Worm (Caenorhabditis elegans): ENCODE results near the gene C04G2.5.

The C04G2.5 gene

DNA sequence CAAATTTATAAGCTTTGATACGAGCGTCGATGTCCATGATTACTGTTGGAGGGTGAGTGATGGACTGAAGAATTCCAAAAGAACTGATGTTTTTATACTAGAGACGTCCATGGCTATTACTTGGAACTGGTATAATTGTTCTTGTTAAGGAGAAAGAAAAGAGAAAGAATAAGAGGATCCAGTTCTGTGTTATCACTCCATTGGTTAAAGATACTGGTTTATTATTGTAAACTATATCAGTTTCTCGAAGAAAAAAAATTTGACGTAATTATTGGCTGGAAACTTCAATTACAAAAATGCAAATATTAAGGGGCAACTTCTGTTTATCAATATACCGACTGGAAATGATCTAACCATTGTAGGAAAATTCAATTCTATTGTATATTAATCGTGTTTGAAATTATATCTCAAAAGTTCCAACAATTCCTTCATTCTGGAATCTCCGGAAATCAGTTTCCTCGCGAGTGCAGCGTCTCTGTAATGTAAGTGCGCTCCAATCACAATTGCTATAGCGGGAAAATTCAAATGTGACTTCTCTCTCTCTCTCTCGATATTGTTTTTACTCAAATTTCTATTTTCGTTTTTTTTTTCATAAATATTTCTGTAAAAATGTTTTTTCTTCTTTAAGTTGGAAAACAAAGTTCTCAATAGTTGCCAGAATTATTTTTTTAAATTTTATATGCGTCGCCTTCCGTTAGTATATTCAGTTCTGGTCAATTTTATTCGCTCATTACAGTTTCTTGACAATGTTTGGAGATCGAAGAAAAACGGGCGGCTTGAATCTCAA lies 9.5 kb downstream of the C04G2.5 start, which contains the start of the genes col-2 and ndc-80 (continued):
- peak; percentile 52 for TF ChIP-seq pax-3 (tag; optimal IDR thresholded peaks at IDR 0.05)
- peak; percentile 71 for TF ChIP-seq xbp-1 (tag; optimal IDR thresholded peaks at IDR 0.05)
- peak; percentile 87 for TF ChIP-seq lin-15B (tag; optimal IDR thresholded peaks at IDR 0.05)
- peak; percentile 82 for TF ChIP-seq mep-1 (tag; optimal IDR thresholded peaks at IDR 0.05)
- no peak for TF ChIP-seq nhr-76 (tag; optimal IDR thresholded peaks at IDR 0.05)
- peak; percentile 67 for TF ChIP-seq nhr-90 (tag; optimal IDR thresholded peaks at IDR 0.05; ENCODE audit: poor library complexity)
- no peak for TF ChIP-seq jun-1 (tag; optimal IDR thresholded peaks at IDR 0.05)
- TF ChIP-seq ztf-4 (tag; optimal IDR thresholded peaks at IDR 0.05): no peak
- no peak for TF ChIP-seq pag-3 (tag; optimal IDR thresholded peaks at IDR 0.05; ENCODE audit: borderline replicate concordance, insufficient read depth)
- TF ChIP-seq efl-1 (optimal IDR thresholded peaks at IDR 0.05): peak; percentile 91 to 94
- peak; percentile 88 to 99 for TF ChIP-seq efl-1 (GFP tag; optimal IDR thresholded peaks at IDR 0.05 in 1 of 2)
- TF ChIP-seq nhr-20 (tag; optimal IDR thresholded peaks at IDR 0.05): peak; percentile 71
- no peak for TF ChIP-seq unc-30 (tag; optimal IDR thresholded peaks at IDR 0.05)
- peak in 1 of 2 experiments; percentile 59 for TF ChIP-seq mdl-1 (tag; optimal IDR thresholded peaks at IDR 0.05)
- TF ChIP-seq aly-2 (tag; optimal IDR thresholded peaks at IDR 0.05): no peak
- no peak for TF ChIP-seq zip-4 (GFP tag; optimal IDR thresholded peaks at IDR 0.05)
- TF ChIP-seq ceh-82 (tag; optimal IDR thresholded peaks at IDR 0.05): peak in 2 of 3 experiments; percentile 36 to 80
- no peak for TF ChIP-seq hlh-17 (GFP tag; optimal IDR thresholded peaks at IDR 0.05; ENCODE audit: borderline replicate concordance)
- TF ChIP-seq isw-1 (GFP tag; IDR thresholded peaks at IDR 0.05): peak; percentile 48
- no peak for TF ChIP-seq unc-130 (tag; optimal IDR thresholded peaks at IDR 0.05)
- TF ChIP-seq snpc-4 (tag; optimal IDR thresholded peaks at IDR 0.05): peak; percentile 13

DNA sequence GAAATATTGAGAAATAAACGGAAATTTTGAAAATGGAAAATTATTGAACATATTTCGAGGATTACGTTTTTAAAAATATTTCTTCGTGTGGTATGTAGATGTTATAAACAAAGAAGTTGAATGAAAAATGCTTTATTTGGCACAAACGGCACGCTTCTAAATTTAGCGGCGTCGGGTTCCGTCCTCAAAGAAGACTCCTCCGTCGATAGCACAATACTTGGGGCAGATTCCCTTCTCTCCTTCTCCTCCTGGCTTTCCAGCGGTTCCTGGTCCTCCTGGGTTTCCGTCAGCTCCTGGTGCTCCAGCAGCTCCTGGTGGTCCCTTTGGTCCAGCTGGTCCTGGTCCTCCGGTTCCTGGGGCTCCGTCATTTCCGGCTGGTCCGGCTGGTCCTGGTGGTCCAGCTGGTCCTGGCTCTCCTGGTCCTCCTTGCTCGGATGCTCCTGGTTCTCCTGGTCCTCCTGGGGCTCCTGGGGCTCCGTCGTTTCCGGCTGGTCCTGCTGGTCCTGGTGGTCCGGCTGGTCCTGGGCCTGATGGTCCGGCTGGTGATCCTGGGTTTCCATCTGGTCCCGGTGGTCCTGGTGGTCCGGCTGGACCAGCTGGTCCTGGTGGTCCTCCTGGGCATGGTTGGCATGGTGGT lies 10.6 kb downstream of the C04G2.5 start, which contains the start of gene W01B6.8:
TSS of gene W01B6.8 (minus strand) at position 51 of the 637 bp plus-strand sequence.
- TF ChIP-seq ceh-8 (GFP tag; optimal IDR thresholded peaks at IDR 0.05) (peak; percentile 83), blmp-1 (tag; optimal IDR thresholded peaks at IDR 0.05) (no peak), efl-1 (optimal IDR thresholded peaks at IDR 0.05) (no peak), efl-1 (GFP tag; optimal IDR thresholded peaks at IDR 0.05 in 1 of 2) (peak in 1 of 2 experiments; percentile 81)

DNA sequence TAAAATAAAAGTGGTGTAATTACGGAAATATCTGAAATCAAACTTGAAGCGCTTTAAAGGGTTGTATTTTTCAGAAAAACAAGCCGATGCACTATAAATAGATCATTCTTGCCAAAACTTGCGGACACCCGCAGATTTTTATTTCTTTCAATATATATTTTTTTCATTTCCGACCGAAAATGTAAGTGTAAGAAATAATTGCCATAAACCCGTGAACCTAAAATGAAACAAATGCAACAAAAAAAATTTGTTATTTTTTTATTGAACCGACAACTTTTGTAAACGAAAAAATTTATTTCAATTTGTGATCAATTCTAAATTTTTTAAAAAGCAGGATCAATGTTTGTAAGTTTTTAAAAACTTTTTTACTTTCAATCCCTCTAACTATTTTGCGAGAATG lies 14.3 kb downstream of the C04G2.5 start, which contains the start of gene W01B6.6:
TSS of gene W01B6.6 (plus strand) at position 301 of the 400 bp plus-strand sequence.
- TF ChIP-seq ceh-90 (tag; optimal IDR thresholded peaks at IDR 0.05): no peak

DNA sequence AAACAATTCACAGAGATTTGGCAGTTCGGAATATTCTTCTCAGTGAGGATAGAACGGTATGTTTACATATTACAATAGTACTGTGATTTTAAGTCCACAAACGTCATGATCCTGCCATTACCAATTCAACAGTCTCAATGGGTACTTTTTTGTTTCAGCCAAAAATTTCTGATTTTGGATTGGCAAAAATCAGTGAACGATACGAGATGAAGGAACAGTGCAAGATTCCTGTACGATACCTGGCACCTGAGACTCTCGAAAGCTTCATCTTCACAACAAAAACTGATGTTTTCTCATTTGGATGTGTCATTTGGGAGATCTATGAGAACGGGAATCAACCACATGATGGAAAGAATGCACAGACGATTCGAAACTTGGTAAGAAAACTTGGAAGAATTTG lies 17.1 kb downstream of the C04G2.5 start:
- TF ChIP-seq nhr-77 (tag; optimal IDR thresholded peaks at IDR 0.05) (no peak), nhr-237 (tag; optimal IDR thresholded peaks at IDR 0.05) (no peak), unc-86 (tag; optimal IDR thresholded peaks at IDR 0.05) (no peak), egl-13 (tag; optimal IDR thresholded peaks at IDR 0.05) (no peak), ceh-88 (GFP tag; IDR thresholded peaks at IDR 0.05) (no peak), nhr-28 (tag; optimal IDR thresholded peaks at IDR 0.05) (no peak), nhr-47 (tag; optimal IDR thresholded peaks at IDR 0.05) (no peak), lin-15B (tag; optimal IDR thresholded peaks at IDR 0.05) (no peak), sox-4 (tag; optimal IDR thresholded peaks at IDR 0.05) (no peak), fkh-4 (tag; optimal IDR thresholded peaks at IDR 0.05; ENCODE audit: borderline replicate concordance) (no peak), mep-1 (tag; optimal IDR thresholded peaks at IDR 0.05) (no peak), fos-1 (tag; optimal IDR thresholded peaks at IDR 0.05) (no peak), rnt-1 (tag; optimal IDR thresholded peaks at IDR 0.05) (no peak), C04F5.9 (tag; optimal IDR thresholded peaks at IDR 0.05) (no peak), snu-23 (GFP tag; optimal IDR thresholded peaks at IDR 0.05) (no peak), lin-14 (GFP tag; optimal IDR thresholded peaks at IDR 0.05) (no peak), blmp-1 (tag; optimal IDR thresholded peaks at IDR 0.05) (no peak), efl-3 (GFP tag; optimal IDR thresholded peaks at IDR 0.05) (no peak), fkh-8 (tag; optimal IDR thresholded peaks at IDR 0.05) (no peak)
